Worm (Caenorhabditis elegans) whole organism, L4 larva: ENCODE results near the gene D2045.5.

ENCODE experiments used
- D1046.2 ChIP-seq: fragments of 200-800 bp; sonication (Bioruptor generic); IDR thresholded peaks from 2 replicates; pipeline ENCODE4 v1.3.6; 2022; ENCODE audit warnings: missing genetic modification characterization, missing compliant biosample characterization
- F10B5.3 ChIP-seq: sonication (generic microtip); optimal IDR thresholded peaks from 2 replicates; lab custom pipeline; 2016; ENCODE audit warnings: mild to moderate bottlenecking, missing genetic modification characterization, missing compliant biosample characterization
- F26F4.8 ChIP-seq: fragments of 200-800 bp; sonication (Bioruptor generic); conservative IDR thresholded peaks from 2 replicates; pipeline ENCODE4 v1.3.6; 2022; ENCODE audit warnings: missing genetic modification characterization, missing compliant biosample characterization
- Y48G9A.11 ChIP-seq: fragments of 200-800 bp; sonication (Bioruptor generic); IDR thresholded peaks from 2 replicates; pipeline ENCODE4 v1.3.6; 2022; ENCODE audit warnings: missing genetic modification reagents, missing genetic modification characterization, missing compliant biosample characterization
- ZK546.5 ChIP-seq, 2 experiments: sonication (generic microtip); optimal IDR thresholded peaks; 2 replicates each; lab custom pipeline; 2017; ENCODE audit warnings: missing biosample characterization in 2 of 2, missing genetic modification characterization in 2 of 2
- aha-1 ChIP-seq: fragments of 150-350 bp; peaks from one replicate; lab custom pipeline; 2014; ENCODE audit warnings: missing biosample characterization, missing genetic modification characterization
- aly-2 ChIP-seq: sonication (generic microtip); optimal IDR thresholded peaks from 2 replicates; lab custom pipeline; 2018; ENCODE audit warnings: missing biosample characterization, missing genetic modification characterization
- attf-4 ChIP-seq: sonication (generic microtip); optimal IDR thresholded peaks from 3 replicates; lab custom pipeline; 2017; ENCODE audit warnings: missing biosample characterization, missing genetic modification characterization
- ceh-28 ChIP-seq: fragments of 150-350 bp; optimal IDR thresholded peaks from 2 replicates; lab custom pipeline; 2014; ENCODE audit warnings: missing biosample characterization, missing genetic modification reagents, missing genetic modification characterization
- ceh-32 ChIP-seq: sonication (generic microtip); optimal IDR thresholded peaks from 2 replicates; lab custom pipeline; 2016; ENCODE audit warnings: mild to moderate bottlenecking, missing genetic modification characterization, missing compliant biosample characterization; ENCODE audit not compliant: poor library complexity
- ceh-62 ChIP-seq: sonication (generic microtip); optimal IDR thresholded peaks from 2 replicates; lab custom pipeline; 2017; ENCODE audit warnings: missing biosample characterization, missing genetic modification characterization
- ceh-82 ChIP-seq: sonication (generic microtip); optimal IDR thresholded peaks from 2 replicates; lab custom pipeline; 2017; ENCODE audit warnings: missing biosample characterization, missing genetic modification characterization
- ces-1 ChIP-seq: fragments of 150-350 bp; sonication (generic microtip); optimal IDR thresholded peaks from 4 replicates; lab custom pipeline; 2014; ENCODE audit warnings: missing biosample characterization, missing genetic modification reagents, missing genetic modification characterization
- daf-12 ChIP-seq: fragments of 150-350 bp; optimal IDR thresholded peaks from 2 replicates; lab custom pipeline; 2014; ENCODE audit warnings: missing biosample characterization, missing genetic modification reagents, missing genetic modification characterization
- daf-16 ChIP-seq, 3 experiments: sonication (generic microtip); optimal IDR thresholded peaks; 2 replicates each; lab custom pipeline; 2016 to 2017; ENCODE audit warnings: missing genetic modification characterization in 3 of 3, missing genetic modification reagents in 3 of 3, mild to moderate bottlenecking in 2 of 3, missing compliant biosample characterization in 2 of 3, missing biosample characterization in 1 of 3, moderate library complexity in 1 of 3
- dmd-6 ChIP-seq: fragments of 200-800 bp; sonication (Bioruptor generic); IDR thresholded peaks from 2 replicates; pipeline ENCODE4 v1.3.6; 2022; ENCODE audit warnings: missing genetic modification reagents, missing genetic modification characterization, missing compliant biosample characterization
- dmd-8 ChIP-seq: fragments of 200-800 bp; sonication (Bioruptor generic); IDR thresholded peaks from 2 replicates; pipeline ENCODE4 v1.3.6; 2022; ENCODE audit warnings: missing genetic modification characterization, missing compliant biosample characterization
- dpl-1 ChIP-seq: fragments of 150-350 bp; optimal IDR thresholded peaks from 2 replicates; lab custom pipeline; 2014; ENCODE audit warnings: missing biosample characterization, missing genetic modification reagents, missing genetic modification characterization
- dve-1 ChIP-seq: sonication (generic microtip); optimal IDR thresholded peaks from 2 replicates; lab custom pipeline; 2017; ENCODE audit warnings: antibody characterized with exemption, mild to moderate bottlenecking, missing genetic modification characterization, missing compliant biosample characterization; ENCODE audit not compliant: insufficient read depth
- egl-43 ChIP-seq: fragments of 200-800 bp; sonication (Bioruptor generic); IDR thresholded peaks from 2 replicates; pipeline ENCODE4 v1.3.6; 2022; ENCODE audit warnings: missing genetic modification reagents, missing genetic modification characterization, missing compliant biosample characterization
- hlh-11 ChIP-seq: fragments of 200-800 bp; sonication (Bioruptor generic); optimal IDR thresholded peaks from 2 replicates; lab custom pipeline; 2018; ENCODE audit warnings: mild to moderate bottlenecking, missing genetic modification characterization, missing compliant biosample characterization
- hlh-30 ChIP-seq: sonication (generic microtip); optimal IDR thresholded peaks from 2 replicates; lab custom pipeline; 2017; ENCODE audit warnings: antibody characterized with exemption, mild to moderate bottlenecking, missing genetic modification characterization, missing compliant biosample characterization; ENCODE audit not compliant: insufficient read depth
- jun-1 ChIP-seq: fragments of 150-350 bp; optimal IDR thresholded peaks from 2 replicates; lab custom pipeline; 2014; ENCODE audit warnings: missing biosample characterization, missing genetic modification reagents, missing genetic modification characterization
- lin-15B ChIP-seq: fragments of 150-350 bp; sonication (generic microtip); optimal IDR thresholded peaks from 3 replicates; lab custom pipeline; 2014; ENCODE audit warnings: missing biosample characterization, missing genetic modification characterization
- lin-29 ChIP-seq: fragments of 200-800 bp; sonication (Bioruptor generic); IDR thresholded peaks from 2 replicates; pipeline ENCODE4 v1.3.6; 2022; ENCODE audit warnings: missing genetic modification reagents, missing genetic modification characterization, missing compliant biosample characterization
- lin-38 ChIP-seq: fragments of 200-800 bp; sonication (Bioruptor generic); IDR thresholded peaks from 2 replicates; pipeline ENCODE4 v1.3.6; 2022; ENCODE audit warnings: missing genetic modification reagents, missing genetic modification characterization, missing compliant biosample characterization
- lin-39 ChIP-seq: fragments of 150-350 bp; optimal IDR thresholded peaks from 2 replicates; lab custom pipeline; 2014; ENCODE audit warnings: missing biosample characterization, missing genetic modification reagents, missing genetic modification characterization
- lsy-2 ChIP-seq, 2 experiments: fragments of 150-350 bp in 1 of 2; sonication (generic microtip) in 1 of 2; optimal IDR thresholded peaks; 2 replicates each; lab custom pipeline; 2014 to 2017; ENCODE audit warnings: missing biosample characterization in 2 of 2, missing genetic modification characterization in 2 of 2
- madf-5 ChIP-seq, 2 experiments: fragments of 200-800 bp; sonication (Bioruptor generic); IDR thresholded peaks; 2 replicates each; pipeline ENCODE4 v1.3.6; 2022; ENCODE audit warnings: missing compliant biosample characterization in 2 of 2, missing genetic modification characterization in 2 of 2
- mdl-1 ChIP-seq, 2 experiments: fragments of 150-350 bp in 1 of 2; sonication (generic microtip) in 1 of 2; optimal IDR thresholded peaks; 2 replicates each; lab custom pipeline; 2014 to 2017; ENCODE audit warnings: missing biosample characterization in 2 of 2, missing genetic modification characterization in 2 of 2
- mes-2 ChIP-seq: sonication (generic microtip); optimal IDR thresholded peaks from 2 replicates; lab custom pipeline; 2016; ENCODE audit warnings: missing genotype, mild to moderate bottlenecking, missing genetic modification characterization, missing compliant biosample characterization; ENCODE audit not compliant: poor library complexity, severe bottlenecking
- nhr-102 ChIP-seq: sonication (generic microtip); optimal IDR thresholded peaks from 2 replicates; lab custom pipeline; 2016; ENCODE audit warnings: mild to moderate bottlenecking, missing genetic modification characterization, moderate library complexity, missing compliant biosample characterization
- nhr-11 ChIP-seq: fragments of 150-350 bp; optimal IDR thresholded peaks from 2 replicates; lab custom pipeline; 2014; ENCODE audit warnings: missing biosample characterization, missing genetic modification characterization
- nhr-28 ChIP-seq: fragments of 150-350 bp; optimal IDR thresholded peaks from 2 replicates; lab custom pipeline; 2014; ENCODE audit warnings: missing biosample characterization, missing genetic modification characterization
- nhr-42 ChIP-seq: fragments of 200-800 bp; sonication (Bioruptor generic); IDR thresholded peaks from 2 replicates; pipeline ENCODE4 v1.3.6; 2022; ENCODE audit warnings: missing genetic modification characterization, missing compliant biosample characterization
- nhr-77 ChIP-seq: fragments of 150-350 bp; optimal IDR thresholded peaks from 2 replicates; lab custom pipeline; 2014; ENCODE audit warnings: missing biosample characterization, missing genetic modification characterization
- set-16 ChIP-seq: fragments of 200-800 bp; sonication (Bioruptor generic); IDR thresholded peaks from 2 replicates; pipeline ENCODE4 v1.3.6; 2022; ENCODE audit warnings: missing genetic modification reagents, missing genetic modification characterization, missing compliant biosample characterization
- skn-1 ChIP-seq: fragments of 150-350 bp; optimal IDR thresholded peaks from 2 replicates; lab custom pipeline; 2014; ENCODE audit warnings: missing biosample characterization, missing genetic modification characterization
- snpc-1.2 ChIP-seq: fragments of 200-800 bp; sonication (Bioruptor generic); IDR thresholded peaks from 2 replicates; pipeline ENCODE4 v1.3.6; 2022; ENCODE audit warnings: missing genetic modification reagents, missing genetic modification characterization, missing compliant biosample characterization
- unc-39 ChIP-seq: sonication (generic microtip); optimal IDR thresholded peaks from 2 replicates; lab custom pipeline; 2017; ENCODE audit warnings: missing biosample characterization, missing genetic modification characterization
- unc-62 ChIP-seq, 3 experiments: fragments of 150-350 bp in 1 of 3; sonication (generic microtip); optimal IDR thresholded peaks in 2 of 3; peaks in 1 of 3; 1 replicate in 1 of 3; 2 replicates in 2 of 3; lab custom pipeline; 2014 to 2017; ENCODE audit warnings: missing biosample characterization in 3 of 3, missing genetic modification characterization in 3 of 3, missing genetic modification reagents in 3 of 3, missing genotype in 1 of 3
- vab-7 ChIP-seq: fragments of 200-800 bp; sonication (Bioruptor generic); IDR thresholded peaks from 2 replicates; pipeline ENCODE4 v1.3.6; 2022; ENCODE audit warnings: missing genetic modification reagents, missing genetic modification characterization, missing compliant biosample characterization
- zag-1 ChIP-seq: fragments of 150-350 bp; optimal IDR thresholded peaks from 2 replicates; lab custom pipeline; 2014; ENCODE audit warnings: missing biosample characterization, missing genetic modification characterization
- zfp-2 ChIP-seq: sonication (generic microtip); optimal IDR thresholded peaks from 2 replicates; lab custom pipeline; 2016; ENCODE audit warnings: mild to moderate bottlenecking, missing genetic modification characterization, missing compliant biosample characterization
- zip-11 ChIP-seq: fragments of 200-800 bp; sonication (Bioruptor generic); IDR thresholded peaks from 2 replicates; pipeline ENCODE4 v1.3.6; 2022; ENCODE audit warnings: missing genetic modification characterization, missing compliant biosample characterization
- ztf-7 ChIP-seq: fragments of 150-350 bp; optimal IDR thresholded peaks from 2 replicates; lab custom pipeline; 2014; ENCODE audit warnings: missing biosample characterization, missing genetic modification characterization

The D2045.5 gene

DNA sequence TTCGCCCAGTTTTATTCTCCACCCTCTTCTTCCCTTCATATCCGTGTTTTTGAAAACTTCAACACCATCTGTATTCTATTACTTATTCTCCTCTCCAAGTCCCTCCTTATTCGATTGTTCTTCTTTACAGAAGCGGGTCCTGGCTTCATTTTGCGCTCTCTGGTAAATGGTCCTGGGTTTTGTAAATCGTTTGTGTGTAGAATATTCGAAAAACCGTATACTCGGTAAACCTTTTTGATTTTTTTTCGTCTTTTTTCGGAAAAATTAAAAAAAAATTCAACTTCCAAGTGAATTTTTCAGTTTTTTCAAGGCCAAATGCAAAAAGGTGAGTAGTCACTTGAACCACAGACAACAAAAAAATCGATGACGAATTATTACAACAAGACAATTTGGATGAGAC is 5.5 kb upstream of the D2045.5 start, which contains the start of gene D2045.9:
Gene D2045.9, plus strand, starts transcription at position 301 of the 400 bp plus-strand sequence.
- TF ChIP-seq F26F4.8 (GFP tag; lab: Robert Waterston, UW) (no peak), nhr-102 (tag; lab: Kevin White, UChicago) (no peak), jun-1 (no peak), vab-7 (no peak), lin-15B (tag; lab: Kevin White, UChicago) (no peak), hlh-11 (no peak)

DNA sequence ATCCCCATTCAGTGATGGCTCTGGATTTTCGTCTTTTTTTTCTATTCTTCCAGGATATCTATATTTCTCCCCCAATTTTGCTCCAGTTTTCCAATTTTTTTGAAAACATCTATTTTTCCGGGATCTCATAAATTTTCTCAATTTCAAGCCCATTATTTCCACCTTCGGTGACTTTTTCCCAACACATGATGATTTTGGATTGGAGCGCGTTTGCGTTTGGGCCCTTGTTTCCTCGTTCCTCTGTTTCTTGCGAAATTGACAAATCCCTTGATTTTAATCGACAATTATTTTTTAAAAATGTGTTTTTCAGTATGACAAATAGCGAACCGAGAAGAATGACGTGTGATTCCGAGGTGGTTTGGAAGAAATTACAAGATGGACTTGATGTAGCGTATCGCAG is 1.5 kb upstream of the D2045.5 start, which contains the start of gene cul-1:
Gene cul-1, plus strand, starts transcription at position 311 of the 400 bp plus-strand sequence.
- no peak for TF ChIP-seq ceh-32 (tag; lab: Kevin White, UChicago)
- no peak for TF ChIP-seq unc-39
- no peak for TF ChIP-seq ztf-7
- no peak for TF ChIP-seq lin-39
- no peak for TF ChIP-seq zfp-2 (tag; lab: Kevin White, UChicago)
- no peak for TF ChIP-seq mdl-1 (tag; optimal IDR thresholded peaks at IDR 0.05; lab: Kevin White, UChicago)
- TF ChIP-seq daf-16 (GFP tag; optimal IDR thresholded peaks at IDR 0.05; lab: Kevin White, UChicago) = no peak
- TF ChIP-seq daf-16 (tag; optimal IDR thresholded peaks at IDR 0.05; lab: Kevin White, UChicago) = peak; percentile 11
- peak; percentile 5 for TF ChIP-seq dve-1 (tag; lab: Kevin White, UChicago)
- TF ChIP-seq snpc-1.2 = no peak
- TF ChIP-seq F10B5.3 (tag; lab: Kevin White, UChicago) = no peak
- no peak for TF ChIP-seq madf-5 (GFP tag; IDR thresholded peaks at IDR 0.05; lab: Robert Waterston, UW)
- TF ChIP-seq aha-1 (tag; lab: Kevin White, UChicago) = no peak
- no peak for TF ChIP-seq dpl-1
- TF ChIP-seq hlh-11 = no peak
- TF ChIP-seq ces-1 (GFP tag; lab: Kevin White, UChicago) = no peak
- TF ChIP-seq Y48G9A.11 = no peak
- no peak for TF ChIP-seq attf-4 (tag; lab: Kevin White, UChicago)
- peak; percentile 23 for TF ChIP-seq mes-2 (tag; lab: Kevin White, UChicago)
- TF ChIP-seq D1046.2 (GFP tag; lab: Robert Waterston, UW) = no peak
- TF ChIP-seq egl-43 (GFP tag; lab: Robert Waterston, UW) = no peak
- peak; percentile 2 for TF ChIP-seq nhr-28
- no peak for TF ChIP-seq dmd-8 (GFP tag; lab: Robert Waterston, UW)
- TF ChIP-seq hlh-30 (tag; lab: Kevin White, UChicago) = peak; percentile 72
- peak in 1 of 2 experiments; percentile 42 for TF ChIP-seq lsy-2 (tag; optimal IDR thresholded peaks at IDR 0.05; lab: Kevin White, UChicago)

DNA sequence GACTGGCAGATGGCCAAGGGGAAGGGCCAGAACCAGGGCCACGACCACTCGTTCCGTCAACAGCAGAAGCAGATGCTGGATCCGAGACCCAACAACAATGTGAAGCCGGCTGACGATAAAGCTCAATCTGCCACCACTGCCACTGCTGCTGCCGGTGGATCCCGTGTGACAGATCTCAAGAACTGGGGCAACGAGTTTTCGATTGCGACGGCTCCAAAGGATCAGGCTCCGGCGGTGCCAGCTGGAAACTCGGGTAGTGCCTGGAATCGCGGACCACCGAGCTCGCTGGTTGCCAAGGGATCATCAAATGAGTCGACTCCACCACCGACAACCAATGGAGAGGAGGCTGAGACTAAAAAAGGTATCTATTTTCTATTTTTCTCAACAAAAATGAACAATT is 5.0 kb downstream of the D2045.5 start:
- TF ChIP-seq lin-29 (0 out of 2 replicates have a peak, but pooled peaks have one; percentile 8), zag-1 (no peak), set-16 (GFP tag; lab: Robert Waterston, UW) (peak; percentile 87)

- peak; percentile 64 for TF ChIP-seq dve-1 (tag; lab: Kevin White, UChicago)
- TF ChIP-seq skn-1 (tag; lab: Kevin White, UChicago) = no peak
- no peak for TF ChIP-seq nhr-42
- TF ChIP-seq lin-15B (tag; lab: Kevin White, UChicago) = no peak
- TF ChIP-seq ceh-28 (tag; lab: Kevin White, UChicago) = peak; percentile 59
- no peak for TF ChIP-seq ceh-82 (tag; lab: Kevin White, UChicago)
- TF ChIP-seq dmd-6 (GFP tag; lab: Robert Waterston, UW) = peak; percentile 33
- peak; percentile 82 for TF ChIP-seq hlh-11
- no peak for TF ChIP-seq ZK546.5 (tag; optimal IDR thresholded peaks at IDR 0.05; lab: Kevin White, UChicago)
- TF ChIP-seq aly-2 (tag; lab: Kevin White, UChicago) = no peak
- no peak for TF ChIP-seq daf-12 (tag; lab: Kevin White, UChicago)
- peak in 1 of 2 experiments; percentile 64 for TF ChIP-seq lsy-2 (tag; optimal IDR thresholded peaks at IDR 0.05; lab: Kevin White, UChicago)
- TF ChIP-seq nhr-77 (tag; lab: Kevin White, UChicago) = peak; percentile 76
- TF ChIP-seq dpl-1 = peak; percentile 3
- peak in 1 of 2 experiments; percentile 11 for TF ChIP-seq mdl-1 (tag; optimal IDR thresholded peaks at IDR 0.05; lab: Kevin White, UChicago)
- no peak for TF ChIP-seq ceh-62 (tag; lab: Kevin White, UChicago)
- TF ChIP-seq nhr-11 (tag; lab: Kevin White, UChicago) = peak; percentile 10
- TF ChIP-seq aha-1 (tag; lab: Kevin White, UChicago) = peak; percentile 94
- TF ChIP-seq lin-38 (GFP tag; lab: Robert Waterston, UW) = peak; percentile 50
- no peak for TF ChIP-seq lin-29
- TF ChIP-seq unc-62 (GFP tag; optimal IDR thresholded peaks at IDR 0.05 in 1 of 2; lab: Kevin White, UChicago) = peak in 1 of 2 experiments; percentile 25
- no peak for TF ChIP-seq unc-62 (tag; optimal IDR thresholded peaks at IDR 0.05; lab: Kevin White, UChicago)
- TF ChIP-seq zip-11 (GFP tag; lab: Robert Waterston, UW) = no peak
- no peak for TF ChIP-seq unc-39
Measured at ce11 chrIII:10463653-10464052, 5.8 kb downstream of the D2045.5 start.
